Worm (Caenorhabditis elegans) whole organism, L4 larva: Measurements from ENCODE around the gene nhr-277.
A peak's percentile ranks its signal among the peaks of the same experiment; 100 is the strongest.

Experiments used
- F10B5.3 ChIP-seq: sonication (generic microtip); optimal IDR thresholded peaks from 2 replicates; lab custom pipeline; 2016; ENCODE audit warnings: mild to moderate bottlenecking, missing genetic modification characterization, missing compliant biosample characterization
- F26F4.8 ChIP-seq: fragments of 200-800 bp; sonication (Bioruptor generic); conservative IDR thresholded peaks from 2 replicates; pipeline ENCODE4 v1.3.6; 2022; ENCODE audit warnings: missing genetic modification characterization, missing compliant biosample characterization
- F44E2.7 ChIP-seq: fragments of 200-800 bp; sonication (Bioruptor generic); IDR thresholded peaks from 2 replicates; pipeline ENCODE4 v2.1.2; 2022; ENCODE audit warnings: missing genetic modification characterization, missing compliant biosample characterization
- F49E8.2 ChIP-seq: sonication (generic microtip); optimal IDR thresholded peaks from 2 replicates; lab custom pipeline; 2016; ENCODE audit warnings: missing compliant biosample characterization, mild to moderate bottlenecking, missing genetic modification characterization, borderline replicate concordance
- R02D3.7 ChIP-seq: fragments of 150-350 bp; sonication (generic microtip); optimal IDR thresholded peaks from 3 replicates; lab custom pipeline; 2014; ENCODE audit warnings: missing biosample characterization, missing genetic modification characterization
- T26A8.4 ChIP-seq: fragments of 200-800 bp; sonication (Bioruptor generic); IDR thresholded peaks from 2 replicates; pipeline ENCODE4 v1.3.6; 2022; ENCODE audit warnings: missing genetic modification characterization, missing compliant biosample characterization
- aha-1 ChIP-seq: fragments of 150-350 bp; peaks from one replicate; lab custom pipeline; 2014; ENCODE audit warnings: missing biosample characterization, missing genetic modification characterization
- aly-2 ChIP-seq: sonication (generic microtip); optimal IDR thresholded peaks from 2 replicates; lab custom pipeline; 2018; ENCODE audit warnings: missing biosample characterization, missing genetic modification characterization
- arid-1 ChIP-seq: fragments of 200-800 bp; sonication (Bioruptor generic); conservative IDR thresholded peaks from 2 replicates; pipeline ENCODE4 v1.3.6; 2022; ENCODE audit warnings: missing genetic modification reagents, missing genetic modification characterization, missing compliant biosample characterization
- ceh-82 ChIP-seq: sonication (generic microtip); optimal IDR thresholded peaks from 2 replicates; lab custom pipeline; 2017; ENCODE audit warnings: missing biosample characterization, missing genetic modification characterization
- ces-1 ChIP-seq: fragments of 150-350 bp; sonication (generic microtip); optimal IDR thresholded peaks from 4 replicates; lab custom pipeline; 2014; ENCODE audit warnings: missing biosample characterization, missing genetic modification reagents, missing genetic modification characterization
- cey-2 ChIP-seq: sonication (generic microtip); optimal IDR thresholded peaks from 3 replicates; lab custom pipeline; 2017; ENCODE audit warnings: missing genetic modification characterization, mild to moderate bottlenecking, missing compliant biosample characterization, antibody characterized with exemption, borderline replicate concordance; ENCODE audit not compliant: insufficient read depth
- ctbp-1 ChIP-seq: fragments of 200-800 bp; sonication (Bioruptor generic); IDR thresholded peaks from 2 replicates; pipeline ENCODE4 v1.3.6; 2022; ENCODE audit warnings: missing genetic modification reagents, missing genetic modification characterization, missing compliant biosample characterization
- daf-16 ChIP-seq, 3 experiments: sonication (generic microtip); optimal IDR thresholded peaks; 2 replicates each; lab custom pipeline; 2016 to 2017; ENCODE audit warnings: missing genetic modification characterization in 3 of 3, missing genetic modification reagents in 3 of 3, mild to moderate bottlenecking in 2 of 3, missing compliant biosample characterization in 2 of 3, missing biosample characterization in 1 of 3, moderate library complexity in 1 of 3
- dmd-6 ChIP-seq: fragments of 200-800 bp; sonication (Bioruptor generic); IDR thresholded peaks from 2 replicates; pipeline ENCODE4 v1.3.6; 2022; ENCODE audit warnings: missing genetic modification reagents, missing genetic modification characterization, missing compliant biosample characterization
- dmd-9 ChIP-seq: fragments of 200-800 bp; sonication (Bioruptor generic); IDR thresholded peaks from 2 replicates; pipeline ENCODE4 v1.3.6; 2022; ENCODE audit warnings: missing genetic modification reagents, missing genetic modification characterization, missing compliant biosample characterization
- dve-1 ChIP-seq: sonication (generic microtip); optimal IDR thresholded peaks from 2 replicates; lab custom pipeline; 2017; ENCODE audit warnings: antibody characterized with exemption, mild to moderate bottlenecking, missing genetic modification characterization, missing compliant biosample characterization; ENCODE audit not compliant: insufficient read depth
- egl-27 ChIP-seq: sonication (generic microtip); optimal IDR thresholded peaks from 3 replicates; lab custom pipeline; 2017; ENCODE audit warnings: missing biosample characterization, missing genetic modification reagents, missing genetic modification characterization
- fkh-10 ChIP-seq: fragments of 150-350 bp; optimal IDR thresholded peaks from 2 replicates; lab custom pipeline; 2014; ENCODE audit warnings: missing biosample characterization, missing genetic modification reagents, missing genetic modification characterization
- gei-8 ChIP-seq: fragments of 200-800 bp; sonication (Bioruptor generic); optimal IDR thresholded peaks from 2 replicates; lab custom pipeline; 2018; ENCODE audit warnings: mild to moderate bottlenecking, missing genetic modification characterization, missing compliant biosample characterization
- hif-1 ChIP-seq, 2 experiments: sonication (generic microtip); optimal IDR thresholded peaks; 2 replicates each; lab custom pipeline; 2016 to 2017; ENCODE audit warnings: missing compliant biosample characterization in 2 of 2, missing genetic modification characterization in 2 of 2, missing genetic modification reagents in 2 of 2, missing genotype in 2 of 2, mild to moderate bottlenecking in 1 of 2
- hlh-11 ChIP-seq: fragments of 200-800 bp; sonication (Bioruptor generic); optimal IDR thresholded peaks from 2 replicates; lab custom pipeline; 2018; ENCODE audit warnings: mild to moderate bottlenecking, missing genetic modification characterization, missing compliant biosample characterization
- hlh-30 ChIP-seq: sonication (generic microtip); optimal IDR thresholded peaks from 2 replicates; lab custom pipeline; 2017; ENCODE audit warnings: antibody characterized with exemption, mild to moderate bottlenecking, missing genetic modification characterization, missing compliant biosample characterization; ENCODE audit not compliant: insufficient read depth
- lim-7 ChIP-seq: fragments of 200-800 bp; sonication (Bioruptor generic); IDR thresholded peaks from 2 replicates; pipeline ENCODE4 v1.3.6; 2022; ENCODE audit warnings: missing genetic modification characterization, missing compliant biosample characterization
- lin-1 ChIP-seq: fragments of 200-800 bp; sonication (Bioruptor generic); IDR thresholded peaks from 2 replicates; pipeline ENCODE4 v1.3.6; 2022; ENCODE audit warnings: missing genetic modification reagents, missing genetic modification characterization, missing compliant biosample characterization
- lin-15B ChIP-seq: fragments of 150-350 bp; sonication (generic microtip); optimal IDR thresholded peaks from 3 replicates; lab custom pipeline; 2014; ENCODE audit warnings: missing biosample characterization, missing genetic modification characterization
- lin-29 ChIP-seq: fragments of 200-800 bp; sonication (Bioruptor generic); IDR thresholded peaks from 2 replicates; pipeline ENCODE4 v1.3.6; 2022; ENCODE audit warnings: missing genetic modification reagents, missing genetic modification characterization, missing compliant biosample characterization
- lir-3 ChIP-seq: sonication (generic microtip); optimal IDR thresholded peaks from 2 replicates; lab custom pipeline; 2016; ENCODE audit warnings: mild to moderate bottlenecking, missing genetic modification characterization, missing compliant biosample characterization
- mep-1 ChIP-seq: fragments of 150-350 bp; sonication (generic microtip); optimal IDR thresholded peaks from 3 replicates; lab custom pipeline; 2014; ENCODE audit warnings: missing biosample characterization, missing genetic modification characterization
- mxl-2 ChIP-seq: fragments of 200-800 bp; sonication (Bioruptor generic); conservative IDR thresholded peaks from 2 replicates; pipeline ENCODE4 v1.3.6; 2022; ENCODE audit warnings: missing genetic modification reagents, missing genetic modification characterization, missing compliant biosample characterization
- nhr-11 ChIP-seq: fragments of 150-350 bp; optimal IDR thresholded peaks from 2 replicates; lab custom pipeline; 2014; ENCODE audit warnings: missing biosample characterization, missing genetic modification characterization
- nhr-25 ChIP-seq: sonication (generic microtip); optimal IDR thresholded peaks from 2 replicates; lab custom pipeline; 2017; ENCODE audit warnings: missing genetic modification characterization, mild to moderate bottlenecking, missing compliant biosample characterization, antibody characterized with exemption, moderate library complexity, borderline replicate concordance; ENCODE audit not compliant: insufficient read depth
- nhr-28 ChIP-seq: fragments of 150-350 bp; optimal IDR thresholded peaks from 2 replicates; lab custom pipeline; 2014; ENCODE audit warnings: missing biosample characterization, missing genetic modification characterization
- nhr-6 ChIP-seq: fragments of 150-350 bp; optimal IDR thresholded peaks from 2 replicates; lab custom pipeline; 2014; ENCODE audit warnings: missing biosample characterization, missing genetic modification characterization
- nhr-76 ChIP-seq: fragments of 150-350 bp; optimal IDR thresholded peaks from 2 replicates; lab custom pipeline; 2014; ENCODE audit warnings: missing biosample characterization, missing genetic modification characterization
- pha-4 ChIP-seq, 2 experiments: fragments of 150-350 bp in 1 of 2; fragments of 200-800 bp in 1 of 2; sonication (Bioruptor generic) in 1 of 2; IDR thresholded peaks in 1 of 2; optimal IDR thresholded peaks in 1 of 2; 2 replicates each; pipeline versions ENCODE4 v1.3.6 to Lab custom; 2014 to 2022; ENCODE audit warnings: missing genetic modification characterization in 2 of 2, missing genetic modification reagents in 2 of 2, missing biosample characterization in 1 of 2, missing compliant biosample characterization in 1 of 2
- php-3 ChIP-seq: fragments of 200-800 bp; sonication (Bioruptor generic); IDR thresholded peaks from 2 replicates; pipeline ENCODE4 v1.3.6; 2022; ENCODE audit warnings: missing genetic modification reagents, missing genetic modification characterization, missing compliant biosample characterization
- pqm-1 ChIP-seq: sonication (generic microtip); optimal IDR thresholded peaks from 2 replicates; lab custom pipeline; 2017; ENCODE audit warnings: missing biosample characterization, missing genetic modification characterization
- rbr-2 ChIP-seq: sonication (generic microtip); optimal IDR thresholded peaks from 2 replicates; lab custom pipeline; 2016; ENCODE audit warnings: missing genotype, missing genetic modification characterization, missing compliant biosample characterization
- sdz-12 ChIP-seq: fragments of 200-800 bp; sonication (Bioruptor generic); optimal IDR thresholded peaks from 2 replicates; lab custom pipeline; 2018; ENCODE audit warnings: mild to moderate bottlenecking, missing genetic modification characterization, missing compliant biosample characterization
- set-16 ChIP-seq: fragments of 200-800 bp; sonication (Bioruptor generic); IDR thresholded peaks from 2 replicates; pipeline ENCODE4 v1.3.6; 2022; ENCODE audit warnings: missing genetic modification reagents, missing genetic modification characterization, missing compliant biosample characterization
- spr-1 ChIP-seq: sonication (generic microtip); optimal IDR thresholded peaks from 2 replicates; lab custom pipeline; 2016; ENCODE audit warnings: mild to moderate bottlenecking, missing genetic modification characterization, missing compliant biosample characterization
- tag-97 ChIP-seq: fragments of 200-800 bp; sonication (Bioruptor generic); IDR thresholded peaks from 2 replicates; pipeline ENCODE4 v1.3.6; 2022; ENCODE audit warnings: missing genetic modification characterization, missing compliant biosample characterization
- tra-1 ChIP-seq: fragments of 200-800 bp; sonication (Bioruptor generic); IDR thresholded peaks from 2 replicates; pipeline ENCODE4 v1.3.6; 2022; ENCODE audit warnings: missing genetic modification reagents, missing genetic modification characterization, missing compliant biosample characterization
- unc-62 ChIP-seq, 3 experiments: fragments of 150-350 bp in 1 of 3; sonication (generic microtip); optimal IDR thresholded peaks in 2 of 3; peaks in 1 of 3; 1 replicate in 1 of 3; 2 replicates in 2 of 3; lab custom pipeline; 2014 to 2017; ENCODE audit warnings: missing biosample characterization in 3 of 3, missing genetic modification characterization in 3 of 3, missing genetic modification reagents in 3 of 3, missing genotype in 1 of 3
- zfp-2 ChIP-seq: sonication (generic microtip); optimal IDR thresholded peaks from 2 replicates; lab custom pipeline; 2016; ENCODE audit warnings: mild to moderate bottlenecking, missing genetic modification characterization, missing compliant biosample characterization

nhr-277 gene

ce11 chrIV:2774500-2774899, 31.7 kb downstream of the nhr-277 start (continued):
- peak; percentile 99 for TF ChIP-seq hlh-30
- no peak for TF ChIP-seq ceh-82 (tag; lab: Kevin White, UChicago)
- no peak for TF ChIP-seq ces-1
- no peak for TF ChIP-seq F44E2.7 (GFP tag; lab: Robert Waterston, UW)
- TF ChIP-seq ctbp-1 (GFP tag; lab: Robert Waterston, UW), result peak; percentile 49; the same call in 1 of the 2 replicates
- no peak for TF ChIP-seq pqm-1
- no peak for TF ChIP-seq F26F4.8 (GFP tag; lab: Robert Waterston, UW)
- no peak for TF ChIP-seq dmd-9 (GFP tag; lab: Robert Waterston, UW)
- TF ChIP-seq hif-1 (tag; optimal IDR thresholded peaks at IDR 0.05; lab: Kevin White, UChicago), result peak in 1 of 2 experiments; percentile 43
- TF ChIP-seq aly-2, result no peak
- TF ChIP-seq dve-1 (tag; lab: Kevin White, UChicago), result peak; percentile 92
- no peak for TF ChIP-seq egl-27
- TF ChIP-seq lin-15B (tag; lab: Kevin White, UChicago), result no peak
- TF ChIP-seq R02D3.7, result no peak
- no peak for TF ChIP-seq F10B5.3 (tag; lab: Kevin White, UChicago)
- TF ChIP-seq nhr-28 (tag; lab: Kevin White, UChicago), result peak; percentile 94
- TF ChIP-seq F49E8.2 (tag; lab: Kevin White, UChicago), result no peak
- TF ChIP-seq nhr-25 (tag; lab: Kevin White, UChicago), result no peak
- TF ChIP-seq spr-1 (tag; lab: Kevin White, UChicago), result peak; percentile 39
- TF ChIP-seq php-3 (GFP tag; lab: Robert Waterston, UW), result no peak
- TF ChIP-seq set-16 (GFP tag; lab: Robert Waterston, UW), result peak; percentile 31; the same call in 1 of the 2 replicates
- no peak for TF ChIP-seq sdz-12 (GFP tag; lab: Kevin White, UChicago)
- peak; percentile 78 for TF ChIP-seq dmd-6 (GFP tag; lab: Robert Waterston, UW)
- no peak for TF ChIP-seq mxl-2 (GFP tag; lab: Robert Waterston, UW)
- TF ChIP-seq nhr-76 (tag; lab: Kevin White, UChicago), result no peak
- TF ChIP-seq mep-1 (tag; lab: Kevin White, UChicago), result peak; percentile 89
- peak; percentile 54 for TF ChIP-seq nhr-6 (tag; lab: Kevin White, UChicago)
- TF ChIP-seq cey-2, result no peak
- peak; percentile 98 for TF ChIP-seq aha-1 (tag; lab: Kevin White, UChicago)
- peak; percentile 46; the same call in 1 of the 2 replicates for TF ChIP-seq arid-1 (GFP tag; lab: Robert Waterston, UW)
- TF ChIP-seq fkh-10 (GFP tag; lab: Kevin White, UChicago), result no peak
- TF ChIP-seq lir-3, result no peak
- TF ChIP-seq lin-1, result peak; percentile 15; the same call in 1 of the 2 replicates
- TF ChIP-seq rbr-2 (tag; lab: Kevin White, UChicago), result peak; percentile 52
- TF ChIP-seq lin-29 (GFP tag; lab: Robert Waterston, UW), result peak; percentile 77
- no peak for TF ChIP-seq gei-8 (GFP tag; lab: Kevin White, UChicago)

- peak; percentile 80 for TF ChIP-seq set-16 (GFP tag; lab: Robert Waterston, UW)
- TF ChIP-seq hlh-11 (tag; lab: Kevin White, UChicago), result peak; percentile 89
- TF ChIP-seq tag-97 (GFP tag; lab: Robert Waterston, UW), result no peak
- TF ChIP-seq hif-1 (tag; optimal IDR thresholded peaks at IDR 0.05; lab: Kevin White, UChicago), result peak in 1 of 2 experiments; percentile 29
- peak; percentile 58; the same call in 1 of the 2 replicates for TF ChIP-seq ctbp-1 (GFP tag; lab: Robert Waterston, UW)
- TF ChIP-seq zfp-2, result no peak
- no peak for TF ChIP-seq php-3 (GFP tag; lab: Robert Waterston, UW)
- peak in 1 of 2 experiments; percentile 0 for TF ChIP-seq daf-16 (GFP tag; optimal IDR thresholded peaks at IDR 0.05; lab: Kevin White, UChicago)
- TF ChIP-seq daf-16 (tag; optimal IDR thresholded peaks at IDR 0.05; lab: Kevin White, UChicago), result no peak
- peak; percentile 3 for TF ChIP-seq mep-1 (tag; lab: Kevin White, UChicago)
- peak; percentile 37; the same call in 1 of the 2 replicates for TF ChIP-seq pha-4 (GFP tag; IDR thresholded peaks at IDR 0.05; lab: Robert Waterston, UW)
- no peak for TF ChIP-seq pha-4 (tag; optimal IDR thresholded peaks at IDR 0.05; lab: Kevin White, UChicago)
- peak; percentile 52; the same call in 1 of the 2 replicates for TF ChIP-seq tra-1 (GFP tag; lab: Robert Waterston, UW)
- no peak for TF ChIP-seq T26A8.4 (GFP tag; lab: Robert Waterston, UW)
- TF ChIP-seq unc-62 (GFP tag; optimal IDR thresholded peaks at IDR 0.05 in 1 of 2; lab: Kevin White, UChicago), result peak in 1 of 2 experiments; percentile 96
- no peak for TF ChIP-seq unc-62 (tag; optimal IDR thresholded peaks at IDR 0.05; lab: Kevin White, UChicago)
- TF ChIP-seq hlh-30, result peak; percentile 78
- TF ChIP-seq lim-7, result 0 out of 2 replicates have a peak, but pooled peaks have one; percentile 32
- TF ChIP-seq lin-1, result 0 out of 2 replicates have a peak, but pooled peaks have one; percentile 42
- peak; percentile 7 for TF ChIP-seq dve-1 (tag; lab: Kevin White, UChicago)
- peak; percentile 22 for TF ChIP-seq nhr-11 (tag; lab: Kevin White, UChicago)
Measured at ce11 chrIV:2775992-2776630, 33.3 kb downstream of the nhr-277 start.
